Worm (Caenorhabditis elegans): ENCODE results near the gene R01E6.5.

- TF ChIP-seq W03F9.2 (tag; optimal IDR thresholded peaks at IDR 0.05), result no peak
- no peak for TF ChIP-seq dao-5 (tag; optimal IDR thresholded peaks at IDR 0.05)
- no peak for TF ChIP-seq him-1 (tag; optimal IDR thresholded peaks at IDR 0.05)
Measured at ce11 chrX:13500568-13500967, 36.3 kb upstream of the R01E6.5 start, which contains the start of gene sad-1.

Measured in whole organism, L4/young adult.